Fruit fly (Drosophila melanogaster) whole organism, embryonic: ENCODE measurements around the gene CG13634.

Experiments
- Adf1 ChIP-seq: fragments of 200-800 bp; sonication (Bioruptor generic); IDR thresholded peaks from 2 replicates; pipeline ENCODE4 v1.3.6; 2022; ENCODE audit warnings: missing biosample characterization, missing genetic modification characterization
- BEAF-32 ChIP-seq: fragments of 200-800 bp; sonication (Bioruptor generic); optimal IDR thresholded peaks from 3 replicates; lab custom pipeline; 2017; ENCODE audit warnings: missing biosample characterization, missing genetic modification characterization, mild to moderate bottlenecking, moderate library complexity, missing genetic modification reagents
- Bgb ChIP-seq: fragments of 200-800 bp; sonication (Bioruptor generic); IDR thresholded peaks from 2 replicates; pipeline ENCODE4 v1.3.6; 2022; ENCODE audit warnings: missing biosample characterization, missing genetic modification characterization; ENCODE audit not compliant: partially characterized antibody
- CG10147 ChIP-seq: fragments of 200-800 bp; sonication (Bioruptor generic); optimal IDR thresholded peaks from 2 replicates; lab custom pipeline; 2019; ENCODE audit warnings: missing biosample characterization, mild to moderate bottlenecking, missing genetic modification characterization, moderate library complexity
- CG10274 ChIP-seq: fragments of 200-800 bp; sonication (Bioruptor generic); optimal IDR thresholded peaks from 3 replicates; lab custom pipeline; 2017; ENCODE audit warnings: missing biosample characterization, mild to moderate bottlenecking, missing genetic modification characterization
- CG10959 ChIP-seq: fragments of 200-800 bp; sonication (Bioruptor generic); IDR thresholded peaks from 2 replicates; pipeline ENCODE4 v1.3.6; 2022; ENCODE audit warnings: missing biosample characterization, missing genetic modification characterization
- CG10979 ChIP-seq: fragments of 200-800 bp; sonication (Bioruptor generic); optimal IDR thresholded peaks from 2 replicates; lab custom pipeline; 2018; ENCODE audit warnings: missing biosample characterization, mild to moderate bottlenecking, missing genetic modification characterization, moderate library complexity
- CG12769 ChIP-seq: fragments of 200-800 bp; sonication (Bioruptor generic); optimal IDR thresholded peaks from 2 replicates; lab custom pipeline; 2019; ENCODE audit warnings: missing biosample characterization, mild to moderate bottlenecking, missing genetic modification characterization, moderate library complexity
- CG13894 ChIP-seq: fragments of 200-800 bp; sonication (Bioruptor generic); optimal IDR thresholded peaks from 3 replicates; lab custom pipeline; 2018; ENCODE audit warnings: missing biosample characterization, mild to moderate bottlenecking, missing genetic modification characterization, moderate library complexity
- CG18599 ChIP-seq: fragments of 200-800 bp; sonication (Bioruptor generic); optimal IDR thresholded peaks from 3 replicates; lab custom pipeline; 2017; ENCODE audit warnings: missing biosample characterization, missing genetic modification characterization, mild to moderate bottlenecking, moderate library complexity, missing genetic modification reagents
- CG31224 ChIP-seq: fragments of 200-800 bp; sonication (Bioruptor generic); IDR thresholded peaks from 2 replicates; pipeline ENCODE4 v1.3.6; 2022; ENCODE audit warnings: missing biosample characterization, missing genetic modification characterization
- CG31388 ChIP-seq: fragments of 200-800 bp; sonication (Bioruptor generic); optimal IDR thresholded peaks from 2 replicates; lab custom pipeline; 2016; ENCODE audit warnings: missing biosample characterization, missing genetic modification characterization
- CG33557 ChIP-seq: fragments of 200-800 bp; sonication (Bioruptor generic); optimal IDR thresholded peaks from 2 replicates; lab custom pipeline; 2019; ENCODE audit warnings: missing biosample characterization, mild to moderate bottlenecking, missing genetic modification characterization, moderate library complexity
- CG3407 ChIP-seq: fragments of 200-800 bp; sonication (Bioruptor generic); optimal IDR thresholded peaks from 2 replicates; lab custom pipeline; 2018; ENCODE audit warnings: missing biosample characterization, mild to moderate bottlenecking, missing genetic modification characterization
- CG6765 ChIP-seq: fragments of 200-800 bp; sonication (Bioruptor generic); optimal IDR thresholded peaks from 3 replicates; lab custom pipeline; 2017; ENCODE audit warnings: missing biosample characterization, mild to moderate bottlenecking, missing genetic modification characterization
- CG8089 ChIP-seq: fragments of 200-800 bp; sonication (Bioruptor generic); optimal IDR thresholded peaks from 3 replicates; lab custom pipeline; 2016; ENCODE audit warnings: missing biosample characterization, missing genetic modification characterization
- CG8478 ChIP-seq: fragments of >200 bp; optimal IDR thresholded peaks from 2 replicates; lab custom pipeline; 2018
- CG8765 ChIP-seq: fragments of 200-800 bp; sonication (Bioruptor generic); IDR thresholded peaks from 2 replicates; pipeline ENCODE4 v1.3.6; 2022; ENCODE audit warnings: missing biosample characterization, missing genetic modification characterization
- CG8924 ChIP-seq: fragments of 200-800 bp; optimal IDR thresholded peaks from 3 replicates; lab custom pipeline; 2019; ENCODE audit warnings: missing biosample characterization, mild to moderate bottlenecking, missing genetic modification characterization, moderate library complexity
- CG9609 ChIP-seq: fragments of 200-800 bp; sonication (Bioruptor generic); optimal IDR thresholded peaks from 3 replicates; lab custom pipeline; 2016; ENCODE audit warnings: missing biosample characterization, missing genetic modification characterization
- CHES-1-like ChIP-seq: fragments of 200-800 bp; sonication (Bioruptor generic); optimal IDR thresholded peaks from 2 replicates; lab custom pipeline; 2016; ENCODE audit warnings: missing biosample characterization, missing genetic modification characterization
- D19B ChIP-seq: fragments of 200-800 bp; sonication (Bioruptor generic); optimal IDR thresholded peaks from 2 replicates; lab custom pipeline; 2017; ENCODE audit warnings: missing biosample characterization, mild to moderate bottlenecking, missing genetic modification characterization
- Doc2 ChIP-seq: fragments of 200-800 bp; sonication (Bioruptor generic); IDR thresholded peaks from 2 replicates; pipeline ENCODE4 v1.3.6; 2022; ENCODE audit warnings: missing biosample characterization, missing genetic modification characterization
- Drgx ChIP-seq: fragments of 200-800 bp; sonication (Bioruptor generic); IDR thresholded peaks from 2 replicates; pipeline ENCODE4 v1.3.6; 2022; ENCODE audit warnings: missing biosample characterization, missing genetic modification characterization
- ERR ChIP-seq: fragments of 200-800 bp; sonication (Bioruptor generic); optimal IDR thresholded peaks from 2 replicates; lab custom pipeline; 2016; ENCODE audit warnings: missing biosample characterization, missing genetic modification characterization
- Gug ChIP-seq: fragments of 200-800 bp; sonication (Bioruptor generic); IDR thresholded peaks from 4 replicates; pipeline ENCODE4 v1.3.6; 2022; ENCODE audit warnings: missing biosample characterization, missing genetic modification characterization
- HLH3B ChIP-seq: fragments of 200-800 bp; sonication (Bioruptor generic); IDR thresholded peaks from 2 replicates; pipeline ENCODE4 v1.3.6; 2022; ENCODE audit warnings: missing biosample characterization, missing genetic modification characterization
- HLH4C ChIP-seq: fragments of 200-800 bp; sonication (Bioruptor generic); IDR thresholded peaks from 3 replicates; pipeline ENCODE4 v1.3.6; 2022; ENCODE audit warnings: missing biosample characterization, missing genetic modification characterization; ENCODE audit not compliant: partially characterized antibody
- HmgD ChIP-seq: fragments of 200-800 bp; sonication (Bioruptor generic); optimal IDR thresholded peaks from 3 replicates; lab custom pipeline; 2016; ENCODE audit warnings: missing biosample characterization, missing genetic modification characterization
- NC2β ChIP-seq: fragments of 200-800 bp; sonication (Bioruptor generic); optimal IDR thresholded peaks from 2 replicates; lab custom pipeline; 2016; ENCODE audit warnings: missing biosample characterization, missing genetic modification characterization
- Nf-YA ChIP-seq: fragments of 200-800 bp; sonication (Bioruptor generic); IDR thresholded peaks from 2 replicates; pipeline ENCODE4 v1.3.6; 2022; ENCODE audit warnings: missing biosample characterization, missing genetic modification characterization
- Rx ChIP-seq: fragments of 200-800 bp; sonication (Bioruptor generic); IDR thresholded peaks from 2 replicates; pipeline ENCODE4 v1.3.6; 2022; ENCODE audit warnings: missing biosample characterization, missing genetic modification characterization
- Sin3A ChIP-seq: fragments of >200 bp; optimal IDR thresholded peaks from 2 replicates; lab custom pipeline; 2018
- cad ChIP-seq: fragments of >200 bp; optimal IDR thresholded peaks from 2 replicates; lab custom pipeline; 2017; ENCODE audit warnings: missing biosample characterization, missing genetic modification characterization
- cas ChIP-seq: fragments of 200-800 bp; sonication (Bioruptor generic); IDR thresholded peaks from 2 replicates; pipeline ENCODE4 v1.3.6; 2022; ENCODE audit warnings: missing biosample characterization, missing genetic modification characterization
- chinmo ChIP-seq: fragments of 200-800 bp; sonication (Bioruptor generic); IDR thresholded peaks from 4 replicates; pipeline ENCODE4 v1.3.6; 2022; ENCODE audit warnings: missing biosample characterization, missing genetic modification characterization; ENCODE audit not compliant: partially characterized antibody
- dati ChIP-seq: fragments of 200-800 bp; sonication (Bioruptor generic); IDR thresholded peaks from 2 replicates; pipeline ENCODE4 v1.3.6; 2022; ENCODE audit warnings: missing biosample characterization, missing genetic modification characterization
- gce ChIP-seq: fragments of 200-800 bp; sonication (Bioruptor generic); IDR thresholded peaks from 3 replicates; pipeline ENCODE4 v1.3.6; 2022; ENCODE audit warnings: missing biosample characterization, missing genetic modification characterization
- gem ChIP-seq: fragments of 200-800 bp; sonication (Bioruptor generic); optimal IDR thresholded peaks from 2 replicates; lab custom pipeline; 2019; ENCODE audit warnings: missing biosample characterization, mild to moderate bottlenecking, missing genetic modification characterization, moderate library complexity
- jigr1 ChIP-seq: fragments of 200-800 bp; sonication (Bioruptor generic); IDR thresholded peaks from 3 replicates; pipeline ENCODE4 v1.3.6; 2022; ENCODE audit warnings: missing biosample characterization, missing genetic modification characterization
- lilli ChIP-seq: fragments of 200-800 bp; sonication (Bioruptor generic); optimal IDR thresholded peaks from 3 replicates; lab custom pipeline; 2016; ENCODE audit warnings: missing biosample characterization, missing genetic modification characterization
- luna ChIP-seq: fragments of 200-800 bp; sonication (Bioruptor generic); optimal IDR thresholded peaks from 2 replicates; lab custom pipeline; 2016; ENCODE audit warnings: missing biosample characterization, missing genetic modification characterization
- mam ChIP-seq: fragments of 200-800 bp; sonication (Bioruptor generic); optimal IDR thresholded peaks from 3 replicates; lab custom pipeline; 2016; ENCODE audit warnings: missing biosample characterization, missing genetic modification characterization
- pum ChIP-seq: fragments of 200-800 bp; sonication (Bioruptor generic); optimal IDR thresholded peaks from 2 replicates; lab custom pipeline; 2016; ENCODE audit warnings: missing biosample characterization, missing genetic modification characterization
- sd ChIP-seq: fragments of 200-800 bp; sonication (Bioruptor generic); optimal IDR thresholded peaks from 3 replicates; lab custom pipeline; 2018; ENCODE audit warnings: missing biosample characterization, mild to moderate bottlenecking, missing genetic modification characterization, moderate library complexity
- slp2 ChIP-seq: fragments of 200-800 bp; sonication (Bioruptor generic); optimal IDR thresholded peaks from 2 replicates; lab custom pipeline; 2016; ENCODE audit warnings: missing biosample characterization, missing genetic modification characterization
- sqz ChIP-seq: fragments of 200-800 bp; sonication (Bioruptor generic); optimal IDR thresholded peaks from 3 replicates; lab custom pipeline; 2018; ENCODE audit warnings: missing biosample characterization, mild to moderate bottlenecking, missing genetic modification characterization
- trem ChIP-seq: fragments of 200-800 bp; optimal IDR thresholded peaks from 3 replicates; lab custom pipeline; 2019; ENCODE audit warnings: missing biosample characterization, mild to moderate bottlenecking, missing genetic modification characterization, moderate library complexity
- twi ChIP-seq: fragments of 200-800 bp; optimal IDR thresholded peaks from 2 replicates; lab custom pipeline; 2019; ENCODE audit warnings: missing biosample characterization, mild to moderate bottlenecking, missing genetic modification characterization, moderate library complexity
- yki ChIP-seq: fragments of >200 bp; optimal IDR thresholded peaks from 3 replicates; lab custom pipeline; 2018

CG13634 gene

DNA sequence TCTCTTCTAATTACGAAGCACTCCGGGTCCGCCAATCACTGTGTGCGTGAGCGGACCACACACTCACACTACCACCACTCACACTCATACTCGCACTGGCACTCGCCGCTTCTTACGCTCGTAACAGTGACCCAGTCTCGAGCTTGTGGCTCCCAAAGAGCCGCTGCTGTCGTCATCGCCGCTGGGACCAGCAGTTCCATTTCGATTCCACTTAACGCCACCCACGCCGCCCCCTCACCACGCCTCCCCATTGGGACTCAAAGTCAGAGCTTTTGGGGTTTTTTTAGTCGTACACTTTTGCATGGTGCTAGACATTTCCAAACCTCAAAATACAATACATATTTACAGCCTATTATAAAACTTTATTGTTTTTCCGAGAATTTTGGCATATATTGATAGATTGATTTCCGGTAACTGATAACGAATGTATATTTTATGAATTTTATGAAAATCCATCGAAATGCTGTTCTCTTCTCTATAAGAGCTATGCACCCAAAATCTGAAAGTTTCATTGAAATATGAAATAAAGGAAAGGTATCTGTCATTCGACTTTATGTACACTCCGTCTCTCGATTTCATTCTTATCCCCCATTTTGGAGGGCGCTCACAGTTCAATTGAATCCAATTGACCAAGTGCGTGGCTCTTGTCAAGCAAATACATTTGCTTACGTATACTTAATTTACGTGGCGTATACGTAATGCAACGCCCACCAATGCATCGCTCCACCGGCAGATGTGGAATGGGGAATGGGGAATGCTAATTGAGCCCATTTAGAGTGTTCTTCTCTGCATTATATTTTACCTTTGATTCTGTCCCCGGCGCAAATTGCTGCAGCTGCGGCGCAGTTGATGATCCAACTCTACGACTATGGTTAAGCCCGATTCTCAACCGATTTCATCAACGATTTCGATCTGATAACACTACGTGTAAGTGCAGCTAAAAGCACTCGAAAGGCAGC is 18.4 kb downstream of the CG13634 start, which contains the start of gene CG42331 (continued):
- no peak for TF ChIP-seq Drgx
- peak; percentile 61 for TF ChIP-seq D19B (GFP tag; lab: Kevin White, UChicago)
- TF ChIP-seq cad (GFP tag; lab: Kevin White, UChicago), result no peak
- no peak for TF ChIP-seq cas (GFP tag; lab: Robert Waterston, UW)
- TF ChIP-seq CG31224, result no peak
- TF ChIP-seq pum, result peak; percentile 45
- TF ChIP-seq Rx, result no peak; the same call in 1 of the 2 replicates
- TF ChIP-seq sd, result peak; percentile 17
- no peak for TF ChIP-seq CG8765
- no peak for TF ChIP-seq jigr1 (GFP tag; lab: Robert Waterston, UW)
- no peak for TF ChIP-seq BEAF-32 (GFP tag; lab: Kevin White, UChicago)
- peak; percentile 46 for TF ChIP-seq CG10979 (tag; lab: Kevin White, UChicago)
- TF ChIP-seq yki (lab: Kevin White, UChicago), result no peak
- TF ChIP-seq Bgb (GFP tag; lab: Robert Waterston, UW), result no peak
- no peak for TF ChIP-seq twi (tag; lab: Kevin White, UChicago)
- no peak for TF ChIP-seq luna (GFP tag; lab: Kevin White, UChicago)
- peak; percentile 86 for TF ChIP-seq gem (tag; lab: Kevin White, UChicago)
- peak; percentile 18 for TF ChIP-seq CG9609 (GFP tag; lab: Kevin White, UChicago)
- peak; percentile 16 for TF ChIP-seq sqz
- TF ChIP-seq ERR (GFP tag; lab: Kevin White, UChicago), result peak; percentile 47
- peak; percentile 52 for TF ChIP-seq CG10274
- TF ChIP-seq Sin3A (lab: Kevin White, UChicago), result no peak
- peak; percentile 64 for TF ChIP-seq lilli (GFP tag; lab: Kevin White, UChicago)
- no peak for TF ChIP-seq CG31388 (GFP tag; lab: Kevin White, UChicago)
- no peak for TF ChIP-seq Doc2 (GFP tag; lab: Robert Waterston, UW)
- no peak for TF ChIP-seq HmgD
- TF ChIP-seq Nf-YA (GFP tag; lab: Robert Waterston, UW), result no peak
- peak; percentile 52 for TF ChIP-seq slp2 (GFP tag; lab: Kevin White, UChicago)
- TF ChIP-seq Adf1, result peak; percentile 71
- TF ChIP-seq HLH4C (GFP tag; lab: Robert Waterston, UW), result no peak
- peak; percentile 76 for TF ChIP-seq CG12769
- TF ChIP-seq CG3407 (GFP tag; lab: Kevin White, UChicago), result no peak
- TF ChIP-seq trem (tag; lab: Kevin White, UChicago), result peak; percentile 23
- no peak for TF ChIP-seq CG10959 (GFP tag; lab: Robert Waterston, UW)
- TF ChIP-seq CG10147 (GFP tag; lab: Kevin White, UChicago), result peak; percentile 59
- TF ChIP-seq NC2β, result no peak
- TF ChIP-seq mam (GFP tag; lab: Kevin White, UChicago), result peak; percentile 48
- no peak for TF ChIP-seq dati (GFP tag; lab: Robert Waterston, UW)
- TF ChIP-seq CG18599 (GFP tag; lab: Kevin White, UChicago), result peak; percentile 68
- TF ChIP-seq CHES-1-like (GFP tag; lab: Kevin White, UChicago), result peak; percentile 17
- no peak for TF ChIP-seq CG6765
- TF ChIP-seq CG13894, result no peak
- TF ChIP-seq CG33557 (GFP tag; lab: Kevin White, UChicago), result no peak
- peak; percentile 89 for TF ChIP-seq chinmo (GFP tag; lab: Robert Waterston, UW)
- TF ChIP-seq CG8478 (lab: Kevin White, UChicago), result no peak
- TF ChIP-seq CG8924, result peak; percentile 62
- peak; percentile 42; the same call in 1 of the 2 replicates for TF ChIP-seq HLH3B (GFP tag; lab: Robert Waterston, UW)
- TF ChIP-seq gce (GFP tag; lab: Robert Waterston, UW), result no peak
- TF ChIP-seq CG8089, result no peak
- no peak; the same call in 3 of the 4 replicates for TF ChIP-seq Gug
